Fruit fly (Drosophila melanogaster) whole organism, embryonic: ENCODE data around the gene tinc.
A peak's percentile ranks its signal among the peaks of the same experiment; 100 is the strongest.

Experiments used
- Adf1 ChIP-seq: fragments of 200-800 bp; sonication (Bioruptor generic); IDR thresholded peaks from 2 replicates; pipeline ENCODE4 v1.3.6; 2022; ENCODE audit warnings: missing biosample characterization, missing genetic modification characterization
- BEAF-32 ChIP-seq: fragments of 200-800 bp; sonication (Bioruptor generic); optimal IDR thresholded peaks from 3 replicates; lab custom pipeline; 2017; ENCODE audit warnings: missing biosample characterization, missing genetic modification characterization, mild to moderate bottlenecking, moderate library complexity, missing genetic modification reagents
- CG10543 ChIP-seq: fragments of 200-800 bp; sonication (Bioruptor generic); optimal IDR thresholded peaks from 3 replicates; lab custom pipeline; 2017; ENCODE audit warnings: missing biosample characterization, mild to moderate bottlenecking, missing genetic modification characterization, moderate library complexity
- CG11504 ChIP-seq: fragments of 200-800 bp; sonication (Bioruptor generic); optimal IDR thresholded peaks from 3 replicates; lab custom pipeline; 2019; ENCODE audit warnings: missing biosample characterization, mild to moderate bottlenecking, missing genetic modification characterization, moderate library complexity
- CG12391 ChIP-seq: fragments of 200-800 bp; sonication (Bioruptor generic); optimal IDR thresholded peaks from 3 replicates; lab custom pipeline; 2018; ENCODE audit warnings: missing biosample characterization, mild to moderate bottlenecking, missing genetic modification characterization, moderate library complexity
- CG12659 ChIP-seq: fragments of 200-800 bp; sonication (Bioruptor generic); optimal IDR thresholded peaks from 3 replicates; lab custom pipeline; 2017; ENCODE audit warnings: mild to moderate bottlenecking, missing biosample characterization, missing genetic modification reagents, missing genetic modification characterization
- CG12769 ChIP-seq: fragments of 200-800 bp; sonication (Bioruptor generic); optimal IDR thresholded peaks from 2 replicates; lab custom pipeline; 2019; ENCODE audit warnings: missing biosample characterization, mild to moderate bottlenecking, missing genetic modification characterization, moderate library complexity
- CG14014 ChIP-seq: fragments of 200-800 bp; sonication (Bioruptor generic); IDR thresholded peaks from 2 replicates; pipeline ENCODE4 v1.3.6; 2022; ENCODE audit warnings: missing biosample characterization, missing genetic modification characterization
- CG14667 ChIP-seq: fragments of 200-800 bp; sonication (Bioruptor generic); IDR thresholded peaks from 2 replicates; pipeline ENCODE4 v1.3.6; 2022; ENCODE audit warnings: missing biosample characterization, missing genetic modification characterization
- CG14710 ChIP-seq: fragments of 200-800 bp; sonication (Bioruptor generic); optimal IDR thresholded peaks from 3 replicates; lab custom pipeline; 2019; ENCODE audit warnings: missing biosample characterization, mild to moderate bottlenecking, missing genetic modification characterization, moderate library complexity
- CG17361 ChIP-seq: fragments of 200-800 bp; sonication (Bioruptor generic); IDR thresholded peaks from 3 replicates; pipeline ENCODE4 v1.3.6; 2022; ENCODE audit warnings: missing biosample characterization, missing genetic modification characterization
- CG2116 ChIP-seq: fragments of 200-800 bp; sonication (Bioruptor generic); optimal IDR thresholded peaks from 3 replicates; lab custom pipeline; 2018; ENCODE audit warnings: missing biosample characterization, mild to moderate bottlenecking, missing genetic modification characterization
- CG2678 ChIP-seq: fragments of 200-800 bp; sonication (Bioruptor generic); optimal IDR thresholded peaks from 3 replicates; lab custom pipeline; 2019; ENCODE audit warnings: missing biosample characterization, mild to moderate bottlenecking, missing genetic modification characterization, moderate library complexity
- CG2889 ChIP-seq: fragments of 200-800 bp; sonication (Bioruptor generic); IDR thresholded peaks from 3 replicates; pipeline ENCODE4 v1.3.6; 2022; ENCODE audit warnings: missing biosample characterization, missing genetic modification characterization
- CG31388 ChIP-seq: fragments of 200-800 bp; sonication (Bioruptor generic); optimal IDR thresholded peaks from 2 replicates; lab custom pipeline; 2016; ENCODE audit warnings: missing biosample characterization, missing genetic modification characterization
- CG3838 ChIP-seq: fragments of 200-800 bp; sonication (Bioruptor generic); optimal IDR thresholded peaks from 3 replicates; lab custom pipeline; 2016; ENCODE audit warnings: missing biosample characterization, missing genetic modification characterization
- CG4820 ChIP-seq: fragments of 200-800 bp; sonication (Bioruptor generic); optimal IDR thresholded peaks from 3 replicates; lab custom pipeline; 2016; ENCODE audit warnings: missing biosample characterization, missing genetic modification characterization
- CG4854 ChIP-seq: fragments of 200-800 bp; sonication (Bioruptor generic); optimal IDR thresholded peaks from 2 replicates; lab custom pipeline; 2016; ENCODE audit warnings: missing biosample characterization, missing genetic modification characterization, inconsistent platforms
- CG6175 ChIP-seq: fragments of 200-800 bp; sonication (Bioruptor generic); IDR thresholded peaks from 3 replicates; pipeline ENCODE4 v1.3.6; 2022; ENCODE audit warnings: missing biosample characterization, missing genetic modification characterization
- CG6254 ChIP-seq: fragments of 200-800 bp; sonication (Bioruptor generic); optimal IDR thresholded peaks from 3 replicates; lab custom pipeline; 2017; ENCODE audit warnings: mild to moderate bottlenecking, missing biosample characterization, missing genetic modification reagents, missing genetic modification characterization
- Deaf1 ChIP-seq: fragments of 200-800 bp; optimal IDR thresholded peaks from 3 replicates; lab custom pipeline; 2019; ENCODE audit warnings: missing biosample characterization, mild to moderate bottlenecking, missing genetic modification characterization, moderate library complexity
- Dp ChIP-seq: fragments of 200-800 bp; sonication (Bioruptor generic); optimal IDR thresholded peaks from 2 replicates; lab custom pipeline; 2018; ENCODE audit warnings: missing biosample characterization, mild to moderate bottlenecking, missing genetic modification characterization, moderate library complexity
- Drgx ChIP-seq: fragments of 200-800 bp; sonication (Bioruptor generic); IDR thresholded peaks from 2 replicates; pipeline ENCODE4 v1.3.6; 2022; ENCODE audit warnings: missing biosample characterization, missing genetic modification characterization
- Hand ChIP-seq: fragments of 200-800 bp; sonication (Bioruptor generic); optimal IDR thresholded peaks from 2 replicates; lab custom pipeline; 2017; ENCODE audit warnings: mild to moderate bottlenecking, missing biosample characterization, missing genetic modification reagents, missing genetic modification characterization
- HmgD ChIP-seq: fragments of 200-800 bp; sonication (Bioruptor generic); optimal IDR thresholded peaks from 3 replicates; lab custom pipeline; 2016; ENCODE audit warnings: missing biosample characterization, missing genetic modification characterization
- Jarid2 ChIP-seq: fragments of 200-800 bp; sonication (Bioruptor generic); optimal IDR thresholded peaks from 3 replicates; lab custom pipeline; 2017; ENCODE audit warnings: mild to moderate bottlenecking, missing biosample characterization, missing genetic modification reagents, missing genetic modification characterization
- NFAT ChIP-seq: fragments of 200-800 bp; sonication (Bioruptor generic); IDR thresholded peaks from 2 replicates; pipeline ENCODE4 v1.3.6; 2022; ENCODE audit warnings: missing biosample characterization, missing genetic modification characterization
- Rfx ChIP-seq: fragments of 200-800 bp; sonication (Bioruptor generic); IDR thresholded peaks from 2 replicates; pipeline ENCODE4 v1.3.6; 2022; ENCODE audit warnings: missing biosample characterization, missing genetic modification characterization
- Sox102F ChIP-seq: fragments of 200-800 bp; sonication (Bioruptor generic); optimal IDR thresholded peaks from 2 replicates; lab custom pipeline; 2018; ENCODE audit warnings: missing biosample characterization, mild to moderate bottlenecking, missing genetic modification characterization, moderate library complexity
- Trl ChIP-seq, 3 experiments: fragments of >200 bp in 2 of 3; fragments of 200-800 bp in 1 of 3; sonication (Bioruptor generic) in 1 of 3; optimal IDR thresholded peaks; 2 replicates in 1 of 3; 3 replicates in 2 of 3; lab custom pipeline; 2016 to 2017; ENCODE audit warnings: missing biosample characterization in 1 of 3, missing genetic modification characterization in 1 of 3
- bigmax ChIP-seq: fragments of 200-800 bp; sonication (Bioruptor generic); optimal IDR thresholded peaks from 2 replicates; lab custom pipeline; 2018; ENCODE audit warnings: missing biosample characterization, mild to moderate bottlenecking, missing genetic modification characterization
- crc ChIP-seq: fragments of 200-800 bp; sonication (Bioruptor generic); optimal IDR thresholded peaks from 2 replicates; lab custom pipeline; 2016; ENCODE audit warnings: missing biosample characterization, missing genetic modification characterization
- fu2 ChIP-seq: fragments of 200-800 bp; sonication (Bioruptor generic); optimal IDR thresholded peaks from 2 replicates; lab custom pipeline; 2016; ENCODE audit warnings: missing biosample characterization, missing genetic modification characterization
- gem ChIP-seq: fragments of 200-800 bp; sonication (Bioruptor generic); optimal IDR thresholded peaks from 2 replicates; lab custom pipeline; 2019; ENCODE audit warnings: missing biosample characterization, mild to moderate bottlenecking, missing genetic modification characterization, moderate library complexity
- gro ChIP-seq: fragments of 200-800 bp; sonication (Bioruptor generic); optimal IDR thresholded peaks from 2 replicates; lab custom pipeline; 2016; ENCODE audit warnings: missing biosample characterization, missing genetic modification characterization
- gsb ChIP-seq: fragments of 200-800 bp; sonication (Bioruptor generic); IDR thresholded peaks from 2 replicates; pipeline ENCODE4 v1.3.6; 2022; ENCODE audit warnings: missing biosample characterization, missing genetic modification characterization
- gt ChIP-seq: fragments of 200-800 bp; sonication (Bioruptor generic); IDR thresholded peaks from 2 replicates; pipeline ENCODE4 v1.3.6; 2022; ENCODE audit warnings: missing biosample characterization, missing genetic modification characterization
- her ChIP-seq: fragments of 200-800 bp; sonication (Bioruptor generic); optimal IDR thresholded peaks from 2 replicates; lab custom pipeline; 2016; ENCODE audit warnings: missing biosample characterization, missing genetic modification characterization
- jumu ChIP-seq: fragments of 200-800 bp; sonication (Bioruptor generic); optimal IDR thresholded peaks from 3 replicates; lab custom pipeline; 2016; ENCODE audit warnings: missing biosample characterization, missing genetic modification characterization
- nau ChIP-seq: fragments of 200-800 bp; sonication (Bioruptor generic); optimal IDR thresholded peaks from 3 replicates; lab custom pipeline; 2017; ENCODE audit warnings: missing biosample characterization, mild to moderate bottlenecking, missing genetic modification characterization, missing genetic modification reagents
- pan ChIP-seq, 4 experiments: fragments of >200 bp in 3 of 4; fragments of 200-800 bp in 1 of 4; sonication (Bioruptor generic) in 1 of 4; optimal IDR thresholded peaks in 3 of 4; IDR thresholded peaks in 1 of 4; 2 replicates each; pipeline versions ENCODE4 v1.3.6 to Lab custom; 2017 to 2022; ENCODE audit warnings: missing biosample characterization in 2 of 4, missing genetic modification characterization in 2 of 4, mixed read lengths in 1 of 4
- peb ChIP-seq: fragments of 200-800 bp; sonication (Bioruptor generic); IDR thresholded peaks from 2 replicates; pipeline ENCODE4 v1.3.6; 2022; ENCODE audit warnings: missing biosample characterization, missing genetic modification characterization
- ranshi ChIP-seq: fragments of 200-800 bp; sonication (Bioruptor generic); IDR thresholded peaks from 2 replicates; pipeline ENCODE4 v1.3.6; 2022; ENCODE audit warnings: missing biosample characterization, missing genetic modification characterization
- row ChIP-seq: fragments of 200-800 bp; sonication (Bioruptor generic); IDR thresholded peaks from 3 replicates; pipeline ENCODE4 v1.3.6; 2022; ENCODE audit warnings: missing biosample characterization, missing genetic modification characterization
- sd ChIP-seq: fragments of 200-800 bp; sonication (Bioruptor generic); optimal IDR thresholded peaks from 3 replicates; lab custom pipeline; 2018; ENCODE audit warnings: missing biosample characterization, mild to moderate bottlenecking, missing genetic modification characterization, moderate library complexity
- sens ChIP-seq: fragments of 200-800 bp; sonication (Bioruptor generic); peaks from one replicate; lab custom pipeline; 2016; ENCODE audit warnings: missing biosample characterization, missing genetic modification characterization
- sug ChIP-seq: fragments of 200-800 bp; optimal IDR thresholded peaks from 2 replicates; lab custom pipeline; 2019; ENCODE audit warnings: missing biosample characterization, mild to moderate bottlenecking, missing genetic modification characterization, moderate library complexity
- tin ChIP-seq: fragments of 200-800 bp; sonication (Bioruptor generic); optimal IDR thresholded peaks from 3 replicates; lab custom pipeline; 2016; ENCODE audit warnings: missing biosample characterization, missing genetic modification characterization
- tna ChIP-seq: fragments of 200-800 bp; sonication (Bioruptor generic); IDR thresholded peaks from 2 replicates; pipeline ENCODE4 v1.3.6; 2022; ENCODE audit warnings: missing biosample characterization, missing genetic modification characterization; ENCODE audit not compliant: partially characterized antibody

tinc gene

DNA sequence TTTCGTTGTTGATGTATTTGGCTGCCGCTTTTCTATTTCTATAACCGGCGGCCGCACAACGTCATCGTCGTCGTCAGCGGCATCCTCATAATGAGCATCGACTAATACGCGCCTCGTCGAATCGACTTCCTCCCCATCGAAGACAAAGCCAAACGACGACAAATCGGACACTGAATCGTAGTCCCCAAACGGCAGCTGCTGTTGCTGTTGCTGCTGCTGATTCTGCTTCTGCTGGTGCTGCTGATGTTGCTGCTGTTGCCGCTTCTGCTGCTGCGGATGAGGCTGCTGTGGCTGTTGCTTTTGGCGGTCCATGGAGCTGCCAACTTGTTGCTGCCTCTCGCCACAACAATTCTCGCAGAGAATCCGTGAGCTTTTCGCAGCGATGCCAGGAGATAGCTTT lies 28.2 kb upstream of the tinc start:
- peak; percentile 27 for TF ChIP-seq nau (GFP tag; lab: Kevin White, UChicago)
- TF ChIP-seq gro (GFP tag; lab: Kevin White, UChicago) = no peak
- TF ChIP-seq CG11504 (tag; lab: Kevin White, UChicago) = peak; percentile 40
- TF ChIP-seq peb = no peak
- TF ChIP-seq CG3838 (GFP tag; lab: Kevin White, UChicago) = no peak
- no peak for TF ChIP-seq tin (GFP tag; lab: Kevin White, UChicago)
- no peak for TF ChIP-seq Jarid2 (GFP tag; lab: Kevin White, UChicago)
- TF ChIP-seq CG31388 (GFP tag; lab: Kevin White, UChicago) = no peak
- TF ChIP-seq row (GFP tag; lab: Robert Waterston, UW) = no peak
- no peak for TF ChIP-seq gsb (GFP tag; lab: Robert Waterston, UW)
- TF ChIP-seq sd (tag; lab: Kevin White, UChicago) = peak; percentile 63
- TF ChIP-seq her (GFP tag; lab: Kevin White, UChicago) = no peak
- TF ChIP-seq Deaf1 = peak; percentile 37
- peak; percentile 31; the same call in 1 of the 2 replicates for TF ChIP-seq Drgx (GFP tag; lab: Robert Waterston, UW)
- TF ChIP-seq CG4820 = no peak
- peak in 1 of 2 experiments; percentile 19 for TF ChIP-seq Trl (optimal IDR thresholded peaks at IDR 0.05; lab: Kevin White, UChicago)
- no peak for TF ChIP-seq Trl (GFP tag; optimal IDR thresholded peaks at IDR 0.05; lab: Kevin White, UChicago)
- peak; percentile 4 for TF ChIP-seq CG10543
- TF ChIP-seq CG12769 (tag; lab: Kevin White, UChicago) = peak; percentile 20
- TF ChIP-seq Adf1 (GFP tag; lab: Robert Waterston, UW) = peak; percentile 70
- peak; percentile 70; the same call in 1 of the 3 replicates for TF ChIP-seq CG6175 (GFP tag; lab: Robert Waterston, UW)
- TF ChIP-seq gt = no peak
- TF ChIP-seq pan (optimal IDR thresholded peaks at IDR 0.05; lab: Kevin White, UChicago) = no peak
- peak in 1 of 2 experiments; percentile 7 for TF ChIP-seq pan (GFP tag; optimal IDR thresholded peaks at IDR 0.05 in 1 of 2, IDR thresholded peaks at IDR 0.05 in 1 of 2)
- TF ChIP-seq, all 482 proteins: peak for 11

DNA sequence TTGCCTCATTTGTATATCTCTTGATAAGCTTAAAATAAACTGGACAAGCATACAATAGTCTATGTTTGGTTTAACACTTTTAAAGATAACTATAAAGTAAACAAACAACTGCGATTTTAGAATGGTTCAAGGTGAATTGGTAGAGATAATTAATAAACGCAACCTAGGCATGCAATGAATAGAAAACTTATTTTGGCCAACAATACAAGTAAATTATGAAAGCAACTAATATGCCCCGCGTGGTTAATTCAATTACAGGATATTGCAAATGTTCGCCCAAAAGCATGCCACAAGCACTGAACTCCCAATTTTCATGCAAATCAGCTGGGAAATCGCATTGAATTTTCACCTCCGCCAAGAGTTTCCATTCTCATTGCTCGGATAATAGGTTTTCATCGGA lies 27.2 kb upstream of the tinc start:
- TF ChIP-seq Hand (GFP tag; lab: Kevin White, UChicago) = no peak
- peak; percentile 36 for TF ChIP-seq row (GFP tag; lab: Robert Waterston, UW)
- peak; percentile 23 for TF ChIP-seq Sox102F (GFP tag; lab: Kevin White, UChicago)
- TF ChIP-seq CG12659 (GFP tag; lab: Kevin White, UChicago) = peak; percentile 2
- no peak for TF ChIP-seq bigmax (GFP tag; lab: Kevin White, UChicago)
- 0 out of 2 replicates have a peak, but pooled peaks have one; percentile 16 for TF ChIP-seq Rfx (GFP tag; lab: Robert Waterston, UW)
- peak; percentile 7 for TF ChIP-seq CG2678 (tag; lab: Kevin White, UChicago)
- peak; percentile 3 for TF ChIP-seq gem
- TF ChIP-seq CG17361 (GFP tag; lab: Robert Waterston, UW) = no peak
- TF ChIP-seq sens (GFP tag; lab: Kevin White, UChicago) = peak; percentile 56

DNA sequence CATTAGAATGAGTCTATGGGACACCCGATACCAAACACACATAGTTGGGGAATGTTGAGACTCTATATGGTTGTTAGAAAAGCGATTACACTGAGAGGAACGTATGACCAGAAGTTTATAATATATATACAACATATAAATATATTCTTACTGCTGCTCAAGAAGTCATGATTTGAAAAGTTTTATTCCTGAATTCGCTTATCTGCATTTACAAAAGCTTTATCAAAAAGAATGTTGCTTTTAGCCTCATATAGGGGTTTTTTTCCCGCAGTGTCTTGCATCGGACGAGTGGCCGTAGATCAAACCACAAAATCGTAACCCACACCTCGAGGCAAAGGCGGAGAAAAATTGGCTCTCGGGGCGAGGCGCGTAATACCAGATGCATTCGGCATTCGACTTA lies 23.6 kb upstream of the tinc start:
- TF ChIP-seq tna (GFP tag; lab: Robert Waterston, UW) (no peak), CG6254 (peak; percentile 13), CG14710 (peak; percentile 10), sug (tag; lab: Kevin White, UChicago) (no peak), CG4854 (no peak), ranshi (no peak), BEAF-32 (no peak), NFAT (GFP tag; lab: Robert Waterston, UW) (no peak), Dp (no peak), CG2889 (no peak), CG14014 (no peak), CG12391 (tag; lab: Kevin White, UChicago) (no peak), crc (GFP tag; lab: Kevin White, UChicago) (no peak), fu2 (GFP tag; lab: Kevin White, UChicago) (no peak), jumu (GFP tag; lab: Kevin White, UChicago) (no peak), CG2116 (GFP tag; lab: Kevin White, UChicago) (no peak), sd (tag; lab: Kevin White, UChicago) (no peak), HmgD (GFP tag; lab: Kevin White, UChicago) (no peak), CG14667 (GFP tag; lab: Robert Waterston, UW) (no peak)
